Worm (Caenorhabditis elegans) whole organism, L4 larva: ENCODE results near the gene lgc-18.

Experiments
- F44E2.7 ChIP-seq: fragments of 200-800 bp; sonication (Bioruptor generic); IDR thresholded peaks from 2 replicates; pipeline ENCODE4 v2.1.2; 2022; ENCODE audit warnings: missing genetic modification characterization, missing compliant biosample characterization
- F49E8.2 ChIP-seq: sonication (generic microtip); optimal IDR thresholded peaks from 2 replicates; lab custom pipeline; 2016; ENCODE audit warnings: missing compliant biosample characterization, mild to moderate bottlenecking, missing genetic modification characterization, borderline replicate concordance
- T20F7.1 ChIP-seq: fragments of 200-800 bp; sonication (Bioruptor generic); optimal IDR thresholded peaks from 2 replicates; lab custom pipeline; 2018; ENCODE audit warnings: mild to moderate bottlenecking, missing genetic modification characterization, missing compliant biosample characterization
- T26A8.4 ChIP-seq: fragments of 200-800 bp; sonication (Bioruptor generic); IDR thresholded peaks from 2 replicates; pipeline ENCODE4 v1.3.6; 2022; ENCODE audit warnings: missing genetic modification characterization, missing compliant biosample characterization
- Y5F2A.4 ChIP-seq: fragments of 200-800 bp; sonication (Bioruptor generic); optimal IDR thresholded peaks from 2 replicates; lab custom pipeline; 2018; ENCODE audit warnings: mild to moderate bottlenecking, missing genetic modification characterization, missing compliant biosample characterization
- ceh-20 ChIP-seq: fragments of 200-800 bp; sonication (Bioruptor generic); IDR thresholded peaks from 2 replicates; pipeline ENCODE4 v1.3.6; 2022; ENCODE audit warnings: missing genetic modification reagents, missing genetic modification characterization, missing compliant biosample characterization
- ceh-44 ChIP-seq: fragments of 200-800 bp; sonication (Bioruptor generic); IDR thresholded peaks from 2 replicates; pipeline ENCODE4 v1.3.6; 2022; ENCODE audit warnings: missing genetic modification reagents, missing genetic modification characterization, missing compliant biosample characterization
- ceh-62 ChIP-seq: sonication (generic microtip); optimal IDR thresholded peaks from 2 replicates; lab custom pipeline; 2017; ENCODE audit warnings: missing biosample characterization, missing genetic modification characterization
- ces-1 ChIP-seq: fragments of 150-350 bp; sonication (generic microtip); optimal IDR thresholded peaks from 4 replicates; lab custom pipeline; 2014; ENCODE audit warnings: missing biosample characterization, missing genetic modification reagents, missing genetic modification characterization
- cey-2 ChIP-seq: sonication (generic microtip); optimal IDR thresholded peaks from 3 replicates; lab custom pipeline; 2017; ENCODE audit warnings: missing genetic modification characterization, mild to moderate bottlenecking, missing compliant biosample characterization, antibody characterized with exemption, borderline replicate concordance; ENCODE audit not compliant: insufficient read depth
- daf-16 ChIP-seq, 3 experiments: sonication (generic microtip); optimal IDR thresholded peaks; 2 replicates each; lab custom pipeline; 2016 to 2017; ENCODE audit warnings: missing genetic modification characterization in 3 of 3, missing genetic modification reagents in 3 of 3, mild to moderate bottlenecking in 2 of 3, missing compliant biosample characterization in 2 of 3, missing biosample characterization in 1 of 3, moderate library complexity in 1 of 3
- daf-8 ChIP-seq: fragments of 200-800 bp; sonication (Bioruptor generic); IDR thresholded peaks from 2 replicates; pipeline ENCODE4 v1.3.6; 2022; ENCODE audit warnings: missing genetic modification characterization, missing compliant biosample characterization
- dmd-6 ChIP-seq: fragments of 200-800 bp; sonication (Bioruptor generic); IDR thresholded peaks from 2 replicates; pipeline ENCODE4 v1.3.6; 2022; ENCODE audit warnings: missing genetic modification reagents, missing genetic modification characterization, missing compliant biosample characterization
- dmd-8 ChIP-seq: fragments of 200-800 bp; sonication (Bioruptor generic); IDR thresholded peaks from 2 replicates; pipeline ENCODE4 v1.3.6; 2022; ENCODE audit warnings: missing genetic modification characterization, missing compliant biosample characterization
- dpl-1 ChIP-seq: fragments of 150-350 bp; optimal IDR thresholded peaks from 2 replicates; lab custom pipeline; 2014; ENCODE audit warnings: missing biosample characterization, missing genetic modification reagents, missing genetic modification characterization
- duxl-1 ChIP-seq: sonication (generic microtip); optimal IDR thresholded peaks from 2 replicates; lab custom pipeline; 2016; ENCODE audit warnings: mild to moderate bottlenecking, missing genetic modification characterization, moderate library complexity, missing compliant biosample characterization; ENCODE audit not compliant: poor library complexity
- fkh-10 ChIP-seq: fragments of 150-350 bp; optimal IDR thresholded peaks from 2 replicates; lab custom pipeline; 2014; ENCODE audit warnings: missing biosample characterization, missing genetic modification reagents, missing genetic modification characterization
- fos-1 ChIP-seq: fragments of 150-350 bp; optimal IDR thresholded peaks from 2 replicates; lab custom pipeline; 2014; ENCODE audit warnings: missing biosample characterization, missing genetic modification characterization
- hlh-11 ChIP-seq: fragments of 200-800 bp; sonication (Bioruptor generic); optimal IDR thresholded peaks from 2 replicates; lab custom pipeline; 2018; ENCODE audit warnings: mild to moderate bottlenecking, missing genetic modification characterization, missing compliant biosample characterization
- hlh-30 ChIP-seq: sonication (generic microtip); optimal IDR thresholded peaks from 2 replicates; lab custom pipeline; 2017; ENCODE audit warnings: antibody characterized with exemption, mild to moderate bottlenecking, missing genetic modification characterization, missing compliant biosample characterization; ENCODE audit not compliant: insufficient read depth
- hmg-1.1 ChIP-seq: fragments of 200-800 bp; sonication (Bioruptor generic); IDR thresholded peaks from 2 replicates; pipeline ENCODE4 v1.3.6; 2022; ENCODE audit warnings: missing genetic modification reagents, missing genetic modification characterization, missing compliant biosample characterization
- jun-1 ChIP-seq: fragments of 150-350 bp; optimal IDR thresholded peaks from 2 replicates; lab custom pipeline; 2014; ENCODE audit warnings: missing biosample characterization, missing genetic modification reagents, missing genetic modification characterization
- lin-1 ChIP-seq: fragments of 200-800 bp; sonication (Bioruptor generic); IDR thresholded peaks from 2 replicates; pipeline ENCODE4 v1.3.6; 2022; ENCODE audit warnings: missing genetic modification reagents, missing genetic modification characterization, missing compliant biosample characterization
- lin-13 ChIP-seq: fragments of 150-350 bp; optimal IDR thresholded peaks from 2 replicates; lab custom pipeline; 2014; ENCODE audit warnings: missing biosample characterization, missing genetic modification reagents, missing genetic modification characterization
- lir-3 ChIP-seq: sonication (generic microtip); optimal IDR thresholded peaks from 2 replicates; lab custom pipeline; 2016; ENCODE audit warnings: mild to moderate bottlenecking, missing genetic modification characterization, missing compliant biosample characterization
- mdl-1 ChIP-seq, 2 experiments: fragments of 150-350 bp in 1 of 2; sonication (generic microtip) in 1 of 2; optimal IDR thresholded peaks; 2 replicates each; lab custom pipeline; 2014 to 2017; ENCODE audit warnings: missing biosample characterization in 2 of 2, missing genetic modification characterization in 2 of 2
- mep-1 ChIP-seq: fragments of 150-350 bp; sonication (generic microtip); optimal IDR thresholded peaks from 3 replicates; lab custom pipeline; 2014; ENCODE audit warnings: missing biosample characterization, missing genetic modification characterization
- mes-2 ChIP-seq: sonication (generic microtip); optimal IDR thresholded peaks from 2 replicates; lab custom pipeline; 2016; ENCODE audit warnings: missing genotype, mild to moderate bottlenecking, missing genetic modification characterization, missing compliant biosample characterization; ENCODE audit not compliant: poor library complexity, severe bottlenecking
- mxl-3 ChIP-seq: fragments of 200-800 bp; sonication (Bioruptor generic); optimal IDR thresholded peaks from 2 replicates; lab custom pipeline; 2018; ENCODE audit warnings: mild to moderate bottlenecking, missing genetic modification characterization, missing compliant biosample characterization
- nhr-10 ChIP-seq: fragments of 150-350 bp; optimal IDR thresholded peaks from 2 replicates; lab custom pipeline; 2014; ENCODE audit warnings: missing biosample characterization, missing genetic modification characterization
- nhr-237 ChIP-seq: sonication (generic microtip); optimal IDR thresholded peaks from 2 replicates; lab custom pipeline; 2017; ENCODE audit warnings: missing biosample characterization, missing genetic modification characterization
- nhr-25 ChIP-seq: sonication (generic microtip); optimal IDR thresholded peaks from 2 replicates; lab custom pipeline; 2017; ENCODE audit warnings: missing genetic modification characterization, mild to moderate bottlenecking, missing compliant biosample characterization, antibody characterized with exemption, moderate library complexity, borderline replicate concordance; ENCODE audit not compliant: insufficient read depth
- nhr-28 ChIP-seq: fragments of 150-350 bp; optimal IDR thresholded peaks from 2 replicates; lab custom pipeline; 2014; ENCODE audit warnings: missing biosample characterization, missing genetic modification characterization
- nhr-6 ChIP-seq: fragments of 150-350 bp; optimal IDR thresholded peaks from 2 replicates; lab custom pipeline; 2014; ENCODE audit warnings: missing biosample characterization, missing genetic modification characterization
- nhr-77 ChIP-seq: fragments of 150-350 bp; optimal IDR thresholded peaks from 2 replicates; lab custom pipeline; 2014; ENCODE audit warnings: missing biosample characterization, missing genetic modification characterization
- php-3 ChIP-seq: fragments of 200-800 bp; sonication (Bioruptor generic); IDR thresholded peaks from 2 replicates; pipeline ENCODE4 v1.3.6; 2022; ENCODE audit warnings: missing genetic modification reagents, missing genetic modification characterization, missing compliant biosample characterization
- rbr-2 ChIP-seq: sonication (generic microtip); optimal IDR thresholded peaks from 2 replicates; lab custom pipeline; 2016; ENCODE audit warnings: missing genotype, missing genetic modification characterization, missing compliant biosample characterization
- snpc-4 ChIP-seq: fragments of 150-350 bp; optimal IDR thresholded peaks from 2 replicates; lab custom pipeline; 2014; ENCODE audit warnings: missing biosample characterization, missing genetic modification characterization
- spr-3 ChIP-seq: fragments of 200-800 bp; sonication (Bioruptor generic); optimal IDR thresholded peaks from 2 replicates; lab custom pipeline; 2018; ENCODE audit warnings: mild to moderate bottlenecking, missing genetic modification characterization, missing compliant biosample characterization
- unc-39 ChIP-seq: sonication (generic microtip); optimal IDR thresholded peaks from 2 replicates; lab custom pipeline; 2017; ENCODE audit warnings: missing biosample characterization, missing genetic modification characterization
- vab-7 ChIP-seq: fragments of 200-800 bp; sonication (Bioruptor generic); IDR thresholded peaks from 2 replicates; pipeline ENCODE4 v1.3.6; 2022; ENCODE audit warnings: missing genetic modification reagents, missing genetic modification characterization, missing compliant biosample characterization
- zag-1 ChIP-seq: fragments of 150-350 bp; optimal IDR thresholded peaks from 2 replicates; lab custom pipeline; 2014; ENCODE audit warnings: missing biosample characterization, missing genetic modification characterization
- zfp-2 ChIP-seq: sonication (generic microtip); optimal IDR thresholded peaks from 2 replicates; lab custom pipeline; 2016; ENCODE audit warnings: mild to moderate bottlenecking, missing genetic modification characterization, missing compliant biosample characterization
- zip-2 ChIP-seq: fragments of 150-350 bp; optimal IDR thresholded peaks from 2 replicates; lab custom pipeline; 2014; ENCODE audit warnings: missing biosample characterization, missing genetic modification characterization
- ztf-7 ChIP-seq: fragments of 150-350 bp; optimal IDR thresholded peaks from 2 replicates; lab custom pipeline; 2014; ENCODE audit warnings: missing biosample characterization, missing genetic modification characterization

Gene lgc-18

DNA sequence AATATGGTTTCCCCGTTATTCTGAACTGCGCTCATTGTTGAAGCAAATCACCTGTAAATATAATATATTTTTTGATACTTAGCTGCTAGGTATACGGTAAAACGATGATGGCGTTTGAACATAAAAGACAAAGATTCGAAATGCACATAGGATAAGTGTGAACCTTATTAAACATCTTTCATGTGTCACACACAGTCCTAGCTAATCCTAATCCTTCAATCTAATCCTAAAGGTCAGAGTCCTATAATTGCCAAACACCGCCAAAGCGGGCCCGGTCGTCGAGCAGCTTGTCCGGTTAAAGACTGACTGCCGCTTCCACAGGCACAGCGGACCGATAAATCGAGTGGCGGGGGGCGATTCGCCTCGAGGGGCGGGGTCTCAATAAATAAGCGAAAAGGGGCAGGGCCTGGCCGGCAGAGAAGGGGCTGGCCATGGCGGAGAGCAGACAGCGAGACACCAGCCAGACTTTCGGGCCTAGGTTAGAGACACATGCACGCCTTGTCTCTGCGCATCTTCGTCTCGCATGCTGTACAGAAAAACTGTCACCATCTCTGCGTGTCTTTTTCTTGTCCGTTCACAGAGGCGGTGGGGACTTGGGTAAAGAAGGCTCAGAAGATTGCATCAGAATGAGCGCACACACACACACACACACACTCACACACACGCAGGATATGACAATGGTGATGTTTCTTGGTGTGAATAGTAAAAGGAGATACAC, 46.4 kb downstream of the lgc-18 start, which contains the start of gene F57G12.1 (continued):
- TF ChIP-seq F44E2.7 (GFP tag; lab: Robert Waterston, UW) (no peak), nhr-77 (tag; lab: Kevin White, UChicago) (peak; percentile 48), mxl-3 (GFP tag; lab: Kevin White, UChicago) (peak; percentile 85), snpc-4 (tag; lab: Kevin White, UChicago) (no peak), cey-2 (tag; lab: Kevin White, UChicago) (no peak), nhr-28 (tag; lab: Kevin White, UChicago) (peak; percentile 62), F49E8.2 (no peak), hlh-11 (peak; percentile 87), lir-3 (tag; lab: Kevin White, UChicago) (no peak)

DNA sequence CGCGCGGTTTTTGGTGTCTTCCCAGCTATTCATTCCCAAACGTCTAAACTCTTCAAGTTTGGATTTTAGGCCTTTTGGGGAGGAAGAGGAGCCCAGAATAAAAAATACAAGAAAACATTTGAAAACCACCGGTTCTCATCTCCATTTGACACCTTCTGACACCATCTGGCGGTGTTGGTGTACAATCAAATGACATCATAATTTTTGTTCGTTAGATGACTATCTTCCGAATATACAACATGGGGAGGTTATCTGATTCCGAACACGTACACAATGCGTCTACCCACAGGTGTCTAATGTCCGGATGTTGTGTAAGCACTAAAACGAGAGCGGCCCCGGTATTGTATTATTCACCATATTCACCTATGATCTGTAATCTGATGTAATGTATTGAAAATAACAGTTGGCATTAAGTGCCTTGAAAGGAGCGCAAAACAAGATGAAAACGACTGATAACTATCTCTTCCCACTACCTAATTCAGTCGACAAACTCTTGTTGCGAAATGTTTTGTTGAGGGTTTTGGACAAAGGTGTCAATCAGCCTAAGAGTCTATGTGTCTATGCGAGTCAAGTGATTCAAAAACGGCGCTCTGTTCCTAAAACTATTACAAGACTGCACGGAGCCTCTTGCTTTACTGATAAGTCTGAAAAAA, 47.2 kb downstream of the lgc-18 start:
- peak in 1 of 2 experiments; percentile 67 for TF ChIP-seq daf-16 (GFP tag; optimal IDR thresholded peaks at IDR 0.05; lab: Kevin White, UChicago)
- peak; percentile 98 for TF ChIP-seq daf-16 (tag; optimal IDR thresholded peaks at IDR 0.05; lab: Kevin White, UChicago)
- TF ChIP-seq nhr-6 (tag; lab: Kevin White, UChicago), result no peak
- peak; percentile 61 for TF ChIP-seq ztf-7 (tag; lab: Kevin White, UChicago)
- peak; percentile 23 for TF ChIP-seq T20F7.1 (GFP tag; lab: Kevin White, UChicago)
- TF ChIP-seq T26A8.4 (GFP tag; lab: Robert Waterston, UW), result peak; percentile 54
- no peak for TF ChIP-seq fos-1 (tag; lab: Kevin White, UChicago)
- TF ChIP-seq mdl-1 (tag; optimal IDR thresholded peaks at IDR 0.05; lab: Kevin White, UChicago), result peak in 1 of 2 experiments; percentile 11
- TF ChIP-seq spr-3, result no peak
- no peak for TF ChIP-seq duxl-1 (tag; lab: Kevin White, UChicago)
- TF ChIP-seq daf-8 (GFP tag; lab: Robert Waterston, UW), result no peak
- TF ChIP-seq fkh-10 (GFP tag; lab: Kevin White, UChicago), result no peak
- no peak for TF ChIP-seq zag-1 (tag; lab: Kevin White, UChicago)
- peak; percentile 96 for TF ChIP-seq dmd-6 (GFP tag; lab: Robert Waterston, UW)
- TF ChIP-seq nhr-25 (tag; lab: Kevin White, UChicago), result no peak
- no peak for TF ChIP-seq dmd-8 (GFP tag; lab: Robert Waterston, UW)
- peak; percentile 50; the same call in 1 of the 2 replicates for TF ChIP-seq ceh-20 (GFP tag; lab: Robert Waterston, UW)
- no peak for TF ChIP-seq F44E2.7 (GFP tag; lab: Robert Waterston, UW)
- peak; percentile 65 for TF ChIP-seq hlh-30 (tag; lab: Kevin White, UChicago)
- TF ChIP-seq hlh-11, result peak; percentile 91
- TF ChIP-seq rbr-2 (tag; lab: Kevin White, UChicago), result no peak
- TF ChIP-seq jun-1, result no peak
- TF ChIP-seq nhr-237 (tag; lab: Kevin White, UChicago), result no peak
- TF ChIP-seq lir-3 (tag; lab: Kevin White, UChicago), result no peak
- no peak for TF ChIP-seq Y5F2A.4 (GFP tag; lab: Kevin White, UChicago)
- TF ChIP-seq unc-39 (tag; lab: Kevin White, UChicago), result no peak
- TF ChIP-seq mep-1, result peak; percentile 49
- peak; percentile 46 for TF ChIP-seq mes-2 (tag; lab: Kevin White, UChicago)
- TF ChIP-seq vab-7 (GFP tag; lab: Robert Waterston, UW), result no peak
- TF ChIP-seq ceh-44 (GFP tag; lab: Robert Waterston, UW), result no peak
- peak; percentile 20; the same call in 1 of the 2 replicates for TF ChIP-seq hmg-1.1
- no peak for TF ChIP-seq zfp-2 (tag; lab: Kevin White, UChicago)
- peak; percentile 70; the same call in 1 of the 2 replicates for TF ChIP-seq php-3 (GFP tag; lab: Robert Waterston, UW)
- no peak for TF ChIP-seq ceh-62 (tag; lab: Kevin White, UChicago)
- peak; percentile 64 for TF ChIP-seq nhr-10 (tag; lab: Kevin White, UChicago)
- peak; percentile 62; the same call in 1 of the 2 replicates for TF ChIP-seq lin-1 (GFP tag; lab: Robert Waterston, UW)
- TF ChIP-seq dpl-1 (GFP tag; lab: Kevin White, UChicago), result no peak
- TF ChIP-seq nhr-77 (tag; lab: Kevin White, UChicago), result peak; percentile 62
- no peak for TF ChIP-seq zip-2 (tag; lab: Kevin White, UChicago)
- TF ChIP-seq lin-13, result no peak
- no peak for TF ChIP-seq ces-1
